Worm (Caenorhabditis elegans): ENCODE results near the gene ptr-8.

- TF ChIP-seq aha-1 (tag) = no peak
- TF ChIP-seq nhr-6 (tag; optimal IDR thresholded peaks at IDR 0.05) = no peak
- TF ChIP-seq unc-62 (GFP tag; optimal IDR thresholded peaks at IDR 0.05 in 1 of 2) = no peak
- TF ChIP-seq unc-62 (tag; optimal IDR thresholded peaks at IDR 0.05) = no peak
- TF ChIP-seq pha-4 (GFP tag; IDR thresholded peaks at IDR 0.05) = no peak
- TF ChIP-seq pha-4 (tag; optimal IDR thresholded peaks at IDR 0.05) = no peak
- TF ChIP-seq snpc-4 (tag; optimal IDR thresholded peaks at IDR 0.05) = no peak
- no peak for TF ChIP-seq hif-1 (tag; optimal IDR thresholded peaks at IDR 0.05)
- no peak for TF ChIP-seq nhr-76 (tag; optimal IDR thresholded peaks at IDR 0.05)
- no peak for TF ChIP-seq ztf-11 (tag; optimal IDR thresholded peaks at IDR 0.05)
- TF ChIP-seq nhr-77 (tag; optimal IDR thresholded peaks at IDR 0.05) = no peak
- TF ChIP-seq vab-7 (GFP tag; IDR thresholded peaks at IDR 0.05) = no peak
- no peak for TF ChIP-seq unc-39 (tag; optimal IDR thresholded peaks at IDR 0.05)
- TF ChIP-seq mep-1 (tag; optimal IDR thresholded peaks at IDR 0.05) = no peak
- no peak for TF ChIP-seq nhr-11 (tag; optimal IDR thresholded peaks at IDR 0.05)
Observed at ce11 chrII:10859359-10859758, 29.7 kb upstream of the ptr-8 start.

All from whole organism, L4 larva.